Worm (Caenorhabditis elegans) whole organism, early embryonic: ENCODE data around the gene C02B10.4.

ENCODE experiments used
- aly-1 ChIP-seq: sonication (generic microtip); optimal IDR thresholded peaks from 2 replicates; lab custom pipeline; 2016; ENCODE audit warnings: missing genetic modification characterization, missing compliant biosample characterization
- ama-1 ChIP-seq: fragments of 150-350 bp; optimal IDR thresholded peaks from 2 replicates; lab custom pipeline; 2014
- ceh-13 ChIP-seq: fragments of 200-800 bp; sonication (Bioruptor generic); optimal IDR thresholded peaks from 2 replicates; lab custom pipeline; 2018; ENCODE audit warnings: mild to moderate bottlenecking, missing genetic modification characterization, missing compliant biosample characterization
- flt-1 ChIP-seq: fragments of 200-800 bp; sonication (Bioruptor generic); IDR thresholded peaks from 2 replicates; pipeline ENCODE4 v1.3.6; 2022; ENCODE audit warnings: missing genetic modification characterization, missing compliant biosample characterization
- hmbx-1 ChIP-seq: sonication (generic microtip); optimal IDR thresholded peaks from 2 replicates; lab custom pipeline; 2016; ENCODE audit warnings: mild to moderate bottlenecking, missing genetic modification characterization, missing compliant biosample characterization
- hnd-1 ChIP-seq: sonication (generic microtip); optimal IDR thresholded peaks from 2 replicates; lab custom pipeline; 2016; ENCODE audit warnings: missing genetic modification characterization, missing compliant biosample characterization
- tbx-37 ChIP-seq: fragments of 200-800 bp; sonication (Bioruptor generic); conservative IDR thresholded peaks from 2 replicates; pipeline ENCODE4 v1.3.6; 2022; ENCODE audit warnings: missing genetic modification reagents, missing genetic modification characterization, missing compliant biosample characterization

DNA sequence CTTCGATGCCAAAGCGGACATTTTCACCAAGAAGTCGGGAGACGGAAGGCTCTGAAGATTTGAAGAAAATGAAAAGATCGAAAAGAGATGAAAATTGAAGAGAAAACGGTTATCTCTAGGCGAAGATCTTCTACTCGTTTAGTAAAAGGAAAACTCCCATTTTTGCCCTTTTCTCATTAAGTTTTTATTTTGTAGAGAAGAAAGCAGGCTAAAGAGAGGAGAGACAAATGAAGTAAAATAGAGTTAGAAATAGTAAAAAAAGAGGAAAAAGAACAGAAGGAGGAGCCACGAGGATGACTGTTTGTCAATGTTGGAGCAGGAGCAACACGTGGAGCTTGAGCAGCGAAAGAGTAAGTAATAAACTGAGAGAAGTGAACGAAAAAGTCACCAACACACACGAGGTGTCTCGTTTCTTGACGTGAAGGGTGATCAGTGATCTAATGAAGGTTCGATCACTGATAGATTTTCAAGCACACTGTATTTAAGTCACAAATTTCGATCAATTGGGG, 2.5 kb upstream of the C02B10.4 start, which contains the start of gene ivd-1:
- no peak for TF ChIP-seq ama-1 (lab: Kevin White, UChicago)
- TF ChIP-seq tbx-37, result no peak
- TF ChIP-seq flt-1 (GFP tag; lab: Robert Waterston, UW), result no peak
- no peak for TF ChIP-seq aly-1 (tag; lab: Kevin White, UChicago)
- TF ChIP-seq ceh-13, result no peak
- TF ChIP-seq hmbx-1 (tag; lab: Kevin White, UChicago), result no peak
- TF ChIP-seq hnd-1 (tag; lab: Kevin White, UChicago), result no peak
